Worm (Caenorhabditis elegans) whole organism, L1 larva: ENCODE measurements around the gene fshr-1.

Experiments
- elt-2 ChIP-seq: sonication (generic microtip); optimal IDR thresholded peaks from 2 replicates; lab custom pipeline; 2016; ENCODE audit warnings: missing genetic modification characterization, mild to moderate bottlenecking, inconsistent platforms, missing compliant biosample characterization, missing genetic modification reagents
- elt-3 ChIP-seq, 6 experiments: fragments of 150-350 bp in 1 of 6; sonication (generic microtip); optimal IDR thresholded peaks; 2 replicates each; lab custom pipeline; 2017 to 2018; ENCODE audit warnings: missing biosample characterization in 6 of 6, missing genetic modification characterization in 6 of 6, inconsistent platforms in 1 of 6
- lin-13 ChIP-seq: fragments of 150-350 bp; optimal IDR thresholded peaks from 2 replicates; lab custom pipeline; 2014; ENCODE audit warnings: missing biosample characterization, missing genetic modification reagents, missing genetic modification characterization
- nhr-11 ChIP-seq: fragments of 150-350 bp; optimal IDR thresholded peaks from 2 replicates; lab custom pipeline; 2014; ENCODE audit warnings: missing biosample characterization, missing genetic modification characterization

DNA sequence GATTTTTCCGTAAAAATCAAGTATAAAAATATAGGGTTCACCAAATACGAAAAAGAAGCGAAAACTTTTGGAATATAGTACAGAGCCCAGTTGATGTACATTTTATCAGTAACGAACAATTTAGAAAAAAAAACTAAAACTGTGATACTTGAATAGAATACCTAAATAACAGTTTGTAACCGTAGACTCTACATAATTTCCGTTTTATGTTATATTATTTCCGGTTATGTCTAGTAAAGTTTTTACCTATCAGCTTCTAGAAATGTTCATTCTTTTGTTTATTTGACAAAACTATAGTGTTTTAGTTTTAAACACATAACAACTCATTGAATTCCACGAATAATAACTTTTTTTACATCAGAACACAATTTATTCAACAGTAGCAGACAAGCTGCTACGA is 47.8 kb downstream of the fshr-1 start, which contains the start of gene srj-33:
- TF ChIP-seq lin-13 (GFP tag; lab: Kevin White, UChicago) (no peak), elt-2 (tag; lab: Kevin White, UChicago) (no peak), elt-3 (tag; optimal IDR thresholded peaks at IDR 0.05; lab: Kevin White, UChicago) (no peak), nhr-11 (tag; lab: Kevin White, UChicago) (no peak)
